Fruit fly (Drosophila melanogaster) whole organism, embryonic: ENCODE data around the gene CG17377.

Source experiments
- CG6175 ChIP-seq: fragments of 200-800 bp; sonication (Bioruptor generic); IDR thresholded peaks from 3 replicates; pipeline ENCODE4 v1.3.6; 2022; ENCODE audit warnings: missing biosample characterization, missing genetic modification characterization
- D ChIP-seq, 2 experiments: fragments of 200-800 bp in 1 of 2; fragments of >200 bp in 1 of 2; sonication (Bioruptor generic) in 1 of 2; optimal IDR thresholded peaks; 2 replicates in 1 of 2; 3 replicates in 1 of 2; lab custom pipeline; 2017; ENCODE audit warnings: mild to moderate bottlenecking in 1 of 2, missing biosample characterization in 1 of 2, missing genetic modification characterization in 1 of 2, missing genetic modification reagents in 1 of 2
- Poxn ChIP-seq: fragments of 200-800 bp; sonication (Bioruptor generic); IDR thresholded peaks from 2 replicates; pipeline ENCODE4 v1.3.6; 2022; ENCODE audit warnings: missing biosample characterization, missing genetic modification characterization
- br ChIP-seq: fragments of >200 bp; optimal IDR thresholded peaks from 2 replicates; lab custom pipeline; 2017
- caup ChIP-seq: fragments of 200-800 bp; sonication (Bioruptor generic); optimal IDR thresholded peaks from 3 replicates; lab custom pipeline; 2017; ENCODE audit warnings: missing biosample characterization, mild to moderate bottlenecking, missing genetic modification characterization, moderate library complexity; ENCODE audit not compliant: severe bottlenecking
- salm ChIP-seq: fragments of 200-800 bp; sonication (Bioruptor generic); optimal IDR thresholded peaks from 2 replicates; lab custom pipeline; 2018; ENCODE audit warnings: missing biosample characterization, mild to moderate bottlenecking, missing genetic modification characterization

DNA sequence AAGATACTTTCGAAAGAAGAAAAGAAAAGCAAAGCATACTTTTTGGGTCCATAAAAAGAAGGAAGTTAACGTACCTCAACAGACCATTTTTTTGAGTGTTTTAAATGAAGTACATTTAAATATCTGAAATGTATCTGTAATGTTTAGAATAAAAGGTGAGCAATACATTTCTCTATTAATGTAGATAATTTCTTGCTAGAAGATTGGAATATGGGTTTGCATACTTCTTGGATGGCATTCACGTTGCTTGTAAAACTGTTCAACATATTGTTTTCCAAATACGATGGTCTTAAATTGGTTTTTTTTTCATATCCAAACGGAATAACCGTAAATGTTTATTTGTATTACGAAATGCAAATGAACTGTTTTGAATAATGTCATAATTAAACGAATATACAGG lies 3.1 kb upstream of the CG17377 start, which contains the start of gene CG17375:
- TF ChIP-seq Poxn (GFP tag; lab: Robert Waterston, UW) (no peak), caup (GFP tag; lab: Kevin White, UChicago) (no peak), CG6175 (no peak), br (lab: Kevin White, UChicago) (no peak), salm (tag; lab: Kevin White, UChicago) (no peak), D (optimal IDR thresholded peaks at IDR 0.05; lab: Kevin White, UChicago) (no peak), D (GFP tag; optimal IDR thresholded peaks at IDR 0.05; lab: Kevin White, UChicago) (no peak)
